Worm (Caenorhabditis elegans) whole organism, mixed stage, embryonic: ENCODE results near the gene btb-22.

Experiments used
- M03D4.4 ChIP-seq: sonication (generic microtip); optimal IDR thresholded peaks from 2 replicates; lab custom pipeline; 2017; ENCODE audit warnings: mild to moderate bottlenecking, missing genetic modification characterization, missing compliant biosample characterization
- bed-3 ChIP-seq: fragments of 200-800 bp; sonication (Bioruptor generic); optimal IDR thresholded peaks from 3 replicates; lab custom pipeline; 2018; ENCODE audit warnings: mild to moderate bottlenecking, missing genetic modification characterization, moderate library complexity, missing compliant biosample characterization
- blmp-1 ChIP-seq: fragments of 150-350 bp; optimal IDR thresholded peaks from 2 replicates; lab custom pipeline; 2014; ENCODE audit warnings: missing biosample characterization, missing genetic modification characterization
- ceh-39 ChIP-seq: fragments of 150-350 bp; optimal IDR thresholded peaks from 2 replicates; lab custom pipeline; 2014; ENCODE audit warnings: missing biosample characterization, missing genetic modification characterization
- ceh-43 ChIP-seq: fragments of 200-800 bp; sonication (Bioruptor generic); optimal IDR thresholded peaks from 2 replicates; lab custom pipeline; 2018; ENCODE audit warnings: mild to moderate bottlenecking, missing genetic modification characterization, moderate library complexity, missing compliant biosample characterization
- ces-1 ChIP-seq: fragments of 150-350 bp; optimal IDR thresholded peaks from 2 replicates; lab custom pipeline; 2014; ENCODE audit warnings: missing biosample characterization, missing genetic modification reagents, missing genetic modification characterization
- cnd-1 ChIP-seq: fragments of 200-800 bp; sonication (Bioruptor generic); optimal IDR thresholded peaks from 2 replicates; lab custom pipeline; 2018; ENCODE audit warnings: mild to moderate bottlenecking, missing genetic modification characterization, missing compliant biosample characterization
- drap-1 ChIP-seq: fragments of 200-800 bp; sonication (Bioruptor generic); optimal IDR thresholded peaks from 3 replicates; lab custom pipeline; 2018; ENCODE audit warnings: mild to moderate bottlenecking, missing genetic modification characterization, missing compliant biosample characterization
- elt-3 ChIP-seq: fragments of 150-350 bp; optimal IDR thresholded peaks from 2 replicates; lab custom pipeline; 2014; ENCODE audit warnings: missing biosample characterization, missing genetic modification characterization
- ham-2 ChIP-seq: fragments of 200-800 bp; sonication (Bioruptor generic); optimal IDR thresholded peaks from 2 replicates; lab custom pipeline; 2018; ENCODE audit warnings: mild to moderate bottlenecking, missing genetic modification characterization, missing compliant biosample characterization
- hlh-1 ChIP-seq: fragments of 150-350 bp; optimal IDR thresholded peaks from 2 replicates; lab custom pipeline; 2014; ENCODE audit warnings: missing biosample characterization, missing genetic modification reagents, missing genetic modification characterization
- lin-13 ChIP-seq: fragments of 150-350 bp; optimal IDR thresholded peaks from 2 replicates; lab custom pipeline; 2014; ENCODE audit warnings: missing biosample characterization, missing genetic modification characterization
- lsy-2 ChIP-seq: fragments of 150-350 bp; optimal IDR thresholded peaks from 2 replicates; lab custom pipeline; 2014; ENCODE audit warnings: missing biosample characterization, missing genetic modification characterization
- mab-5 ChIP-seq: fragments of 150-350 bp; optimal IDR thresholded peaks from 2 replicates; lab custom pipeline; 2014; ENCODE audit warnings: missing biosample characterization, missing genetic modification characterization
- mep-1 ChIP-seq: fragments of 150-350 bp; optimal IDR thresholded peaks from 2 replicates; lab custom pipeline; 2017; ENCODE audit warnings: missing biosample characterization, missing genetic modification reagents, missing genetic modification characterization, inconsistent platforms
- mls-2 ChIP-seq: sonication (generic microtip); optimal IDR thresholded peaks from 2 replicates; lab custom pipeline; 2016; ENCODE audit warnings: mild to moderate bottlenecking, missing genetic modification characterization, moderate library complexity, missing compliant biosample characterization
- nhr-237 ChIP-seq: fragments of 150-350 bp; optimal IDR thresholded peaks from 2 replicates; lab custom pipeline; 2014; ENCODE audit warnings: missing biosample characterization, missing genetic modification characterization
- nhr-28 ChIP-seq: fragments of 150-350 bp; optimal IDR thresholded peaks from 2 replicates; lab custom pipeline; 2014; ENCODE audit warnings: missing biosample characterization, missing genetic modification characterization
- pha-4 ChIP-seq: fragments of 150-350 bp; optimal IDR thresholded peaks from 2 replicates; lab custom pipeline; 2018; ENCODE audit warnings: missing biosample characterization, missing genetic modification reagents, missing genetic modification characterization
- sem-2 ChIP-seq: fragments of 200-800 bp; sonication (Bioruptor generic); optimal IDR thresholded peaks from 2 replicates; lab custom pipeline; 2018; ENCODE audit warnings: mild to moderate bottlenecking, missing genetic modification characterization, missing compliant biosample characterization
- snpc-4 ChIP-seq: fragments of 150-350 bp; optimal IDR thresholded peaks from 2 replicates; lab custom pipeline; 2014; ENCODE audit warnings: missing biosample characterization, missing genetic modification characterization
- sptf-1 ChIP-seq: sonication (generic microtip); optimal IDR thresholded peaks from 2 replicates; lab custom pipeline; 2017; ENCODE audit warnings: mild to moderate bottlenecking, missing genetic modification characterization, moderate library complexity, missing compliant biosample characterization
- tbx-8 ChIP-seq: fragments of 200-800 bp; sonication (Bioruptor generic); optimal IDR thresholded peaks from 2 replicates; lab custom pipeline; 2018; ENCODE audit warnings: mild to moderate bottlenecking, missing genetic modification characterization, moderate library complexity, missing compliant biosample characterization
- unc-39 ChIP-seq: fragments of 150-350 bp; optimal IDR thresholded peaks from 2 replicates; lab custom pipeline; 2014; ENCODE audit warnings: missing biosample characterization, missing genetic modification characterization
- unc-62 ChIP-seq: fragments of 150-350 bp; optimal IDR thresholded peaks from 2 replicates; lab custom pipeline; 2014; ENCODE audit warnings: missing biosample characterization, missing genetic modification reagents, missing genetic modification characterization
- zip-8 ChIP-seq: fragments of 150-350 bp; optimal IDR thresholded peaks from 2 replicates; lab custom pipeline; 2014; ENCODE audit warnings: missing biosample characterization, missing genetic modification characterization
- ztf-11 ChIP-seq: fragments of 150-350 bp; optimal IDR thresholded peaks from 2 replicates; lab custom pipeline; 2014; ENCODE audit warnings: missing biosample characterization, missing genetic modification characterization

Gene btb-22

ce11 chrII:3344917-3345316 is 45.4 kb downstream of the btb-22 start, which contains the start of gene bath-28:
TSS of gene bath-28 (minus strand) at chrII:3344967.
- TF ChIP-seq ces-1 (no peak), ceh-39 (tag; lab: Kevin White, UChicago) (no peak), sptf-1 (tag; lab: Kevin White, UChicago) (no peak), ham-2 (GFP tag; lab: Kevin White, UChicago) (no peak), elt-3 (no peak)

ce11 chrII:3346328-3346780 is 46.8 kb downstream of the btb-22 start, which contains the start of gene bath-30:
TSS of gene bath-30 (minus strand) at chrII:3346378.
- TF ChIP-seq mep-1 (tag; lab: Kevin White, UChicago) (no peak), unc-39 (tag; lab: Kevin White, UChicago) (no peak), mls-2 (tag; lab: Kevin White, UChicago) (no peak)

- TF ChIP-seq sem-2 (GFP tag; lab: Kevin White, UChicago) (no peak), tbx-8 (GFP tag; lab: Kevin White, UChicago) (no peak), hlh-1 (no peak), ztf-11 (tag; lab: Kevin White, UChicago) (no peak), mab-5 (tag; lab: Kevin White, UChicago) (no peak), drap-1 (no peak), unc-62 (GFP tag; lab: Kevin White, UChicago) (no peak), cnd-1 (tag; lab: Kevin White, UChicago) (no peak), sptf-1 (tag; lab: Kevin White, UChicago) (no peak), blmp-1 (tag; lab: Kevin White, UChicago) (no peak), snpc-4 (tag; lab: Kevin White, UChicago) (no peak), zip-8 (tag; lab: Kevin White, UChicago) (no peak), ceh-43 (GFP tag; lab: Kevin White, UChicago) (no peak), nhr-237 (tag; lab: Kevin White, UChicago) (no peak), lin-13 (tag; lab: Kevin White, UChicago) (no peak), M03D4.4 (tag; lab: Kevin White, UChicago) (no peak), mls-2 (tag; lab: Kevin White, UChicago) (no peak)
These were observed 48.5 kb downstream of the btb-22 start, which contains the start of the genes F14D2.14 and bath-29 for ce11 chrII:3347940-3348610. TSS of gene F14D2.14 (minus strand) at chrII:3347990. TSS of gene bath-29 (plus strand) at chrII:3348560.

ce11 chrII:3349820-3350291 is 50.3 kb downstream of the btb-22 start, which contains the start of gene F14D2.8:
TSS of gene F14D2.8 (minus strand) at chrII:3349870.
- TF ChIP-seq pha-4 (tag; lab: Kevin White, UChicago): no peak
- TF ChIP-seq nhr-28: no peak
- no peak for TF ChIP-seq elt-3
- TF ChIP-seq unc-39 (tag; lab: Kevin White, UChicago): no peak
- no peak for TF ChIP-seq mep-1 (tag; lab: Kevin White, UChicago)
- TF ChIP-seq mab-5 (tag; lab: Kevin White, UChicago): no peak
- no peak for TF ChIP-seq mls-2 (tag; lab: Kevin White, UChicago)
- TF ChIP-seq sptf-1 (tag; lab: Kevin White, UChicago): no peak
- no peak for TF ChIP-seq bed-3 (GFP tag; lab: Kevin White, UChicago)
- no peak for TF ChIP-seq ztf-11 (tag; lab: Kevin White, UChicago)
- TF ChIP-seq lsy-2 (tag; lab: Kevin White, UChicago): no peak
- no peak for TF ChIP-seq ceh-39 (tag; lab: Kevin White, UChicago)
- no peak for TF ChIP-seq nhr-237 (tag; lab: Kevin White, UChicago)
- no peak for TF ChIP-seq ces-1
